Worm (Caenorhabditis elegans): ENCODE data around the gene fkh-6.
A peak's percentile ranks its signal among the peaks of the same experiment; 100 is the strongest.

DNA sequence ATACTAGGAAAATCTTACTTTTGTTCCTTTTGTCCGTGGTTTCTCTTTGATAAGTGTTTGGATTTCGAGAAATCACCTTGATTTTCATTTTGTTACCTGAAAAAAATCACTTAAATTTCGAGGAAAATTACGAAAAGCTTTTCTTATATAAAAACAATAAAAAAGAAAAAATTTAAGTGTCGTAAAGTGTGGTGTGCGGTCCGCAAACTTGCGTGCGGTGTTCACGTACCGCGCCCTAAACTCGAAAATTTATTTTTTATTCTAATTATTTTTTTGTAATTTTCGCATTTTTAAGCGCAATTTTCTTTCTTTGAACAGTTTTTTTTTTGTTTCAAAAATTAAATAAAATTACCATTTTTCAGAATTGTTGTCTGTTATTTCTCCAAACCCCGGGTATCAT is 41.6 kb upstream of the fkh-6 start, which contains the start of the genes dcaf-13 and toe-1:
- no peak for TF ChIP-seq nhr-28 (tag; optimal IDR thresholded peaks at IDR 0.05)
- TF ChIP-seq sptf-1 (tag; optimal IDR thresholded peaks at IDR 0.05) = no peak
- TF ChIP-seq unc-62 (GFP tag; optimal IDR thresholded peaks at IDR 0.05) = no peak
- TF ChIP-seq tbx-8 (GFP tag; optimal IDR thresholded peaks at IDR 0.05) = no peak
- TF ChIP-seq pha-4 (tag; optimal IDR thresholded peaks at IDR 0.05) = no peak
- TF ChIP-seq ham-2 (GFP tag; optimal IDR thresholded peaks at IDR 0.05) = no peak
- TF ChIP-seq elt-1 (tag; optimal IDR thresholded peaks at IDR 0.05; ENCODE audit: borderline replicate concordance, insufficient read depth) = no peak
- TF ChIP-seq nhr-237 (tag; optimal IDR thresholded peaks at IDR 0.05) = no peak
- peak; percentile 54 for TF ChIP-seq ces-1 (GFP tag; optimal IDR thresholded peaks at IDR 0.05)
- no peak for TF ChIP-seq flh-1 (GFP tag; optimal IDR thresholded peaks at IDR 0.05)
- no peak for TF ChIP-seq snpc-4 (tag; optimal IDR thresholded peaks at IDR 0.05)
- TF ChIP-seq nhr-76 (tag; optimal IDR thresholded peaks at IDR 0.05) = no peak
- no peak for TF ChIP-seq nhr-12 (tag; optimal IDR thresholded peaks at IDR 0.05)
- TF ChIP-seq bed-3 (GFP tag; optimal IDR thresholded peaks at IDR 0.05) = no peak

Measured in whole organism, mixed stage, embryonic.